Fruit fly (Drosophila melanogaster) whole organism, embryonic: ENCODE measurements around the gene dao.

Source experiments
- CG12155 ChIP-seq: fragments of 200-800 bp; sonication (Bioruptor generic); optimal IDR thresholded peaks from 3 replicates; lab custom pipeline; 2016; ENCODE audit warnings: missing biosample characterization, missing genetic modification characterization
- CG12391 ChIP-seq: fragments of 200-800 bp; sonication (Bioruptor generic); optimal IDR thresholded peaks from 3 replicates; lab custom pipeline; 2018; ENCODE audit warnings: missing biosample characterization, mild to moderate bottlenecking, missing genetic modification characterization, moderate library complexity
- CG14014 ChIP-seq: fragments of 200-800 bp; sonication (Bioruptor generic); IDR thresholded peaks from 2 replicates; pipeline ENCODE4 v1.3.6; 2022; ENCODE audit warnings: missing biosample characterization, missing genetic modification characterization
- CG14050 ChIP-seq: fragments of 200-800 bp; sonication (Bioruptor generic); IDR thresholded peaks from 3 replicates; pipeline ENCODE4 v1.3.6; 2022; ENCODE audit warnings: missing biosample characterization, missing genetic modification characterization
- CG14667 ChIP-seq: fragments of 200-800 bp; sonication (Bioruptor generic); IDR thresholded peaks from 2 replicates; pipeline ENCODE4 v1.3.6; 2022; ENCODE audit warnings: missing biosample characterization, missing genetic modification characterization
- CG14965 ChIP-seq: fragments of 200-800 bp; sonication (Bioruptor generic); optimal IDR thresholded peaks from 2 replicates; lab custom pipeline; 2016; ENCODE audit warnings: missing biosample characterization, missing genetic modification characterization, borderline replicate concordance
- CG16813 ChIP-seq: fragments of 200-800 bp; sonication (Bioruptor generic); IDR thresholded peaks from 3 replicates; pipeline ENCODE4 v1.3.6; 2022; ENCODE audit warnings: missing biosample characterization, missing genetic modification characterization; ENCODE audit not compliant: partially characterized antibody
- CG18011 ChIP-seq: fragments of 200-800 bp; sonication (Bioruptor generic); optimal IDR thresholded peaks from 2 replicates; lab custom pipeline; 2017; ENCODE audit warnings: missing biosample characterization, missing genetic modification characterization, mild to moderate bottlenecking, moderate library complexity, missing genotype
- CG3163 ChIP-seq: fragments of 200-800 bp; sonication (Bioruptor generic); optimal IDR thresholded peaks from 3 replicates; lab custom pipeline; 2016; ENCODE audit warnings: missing biosample characterization, missing genetic modification characterization
- CG32767 ChIP-seq: fragments of 200-800 bp; sonication (Bioruptor generic); IDR thresholded peaks from 2 replicates; pipeline ENCODE4 v1.3.6; 2022; ENCODE audit warnings: missing biosample characterization, missing genetic modification characterization
- CG3726 ChIP-seq: fragments of 200-800 bp; sonication (Bioruptor generic); IDR thresholded peaks from 3 replicates; pipeline ENCODE4, ENCODE4 v1.3.6; 2022; ENCODE audit warnings: missing biosample characterization, missing genetic modification characterization
- CG3995 ChIP-seq: fragments of 200-800 bp; sonication (Bioruptor generic); optimal IDR thresholded peaks from 3 replicates; lab custom pipeline; 2016; ENCODE audit warnings: missing biosample characterization, missing genetic modification characterization
- CG43689 ChIP-seq: fragments of 200-800 bp; sonication (Bioruptor generic); IDR thresholded peaks from 2 replicates; pipeline ENCODE4 v1.3.6; 2022; ENCODE audit warnings: missing biosample characterization, missing genetic modification characterization
- CG6765 ChIP-seq: fragments of 200-800 bp; sonication (Bioruptor generic); optimal IDR thresholded peaks from 3 replicates; lab custom pipeline; 2017; ENCODE audit warnings: missing biosample characterization, mild to moderate bottlenecking, missing genetic modification characterization
- CG8944 ChIP-seq: fragments of 200-800 bp; sonication (Bioruptor generic); optimal IDR thresholded peaks from 3 replicates; lab custom pipeline; 2016; ENCODE audit warnings: missing biosample characterization, missing genetic modification characterization
- CG9437 ChIP-seq: fragments of 200-800 bp; sonication (Bioruptor generic); optimal IDR thresholded peaks from 2 replicates; lab custom pipeline; 2018; ENCODE audit warnings: missing biosample characterization, mild to moderate bottlenecking, missing genetic modification characterization
- CG9876 ChIP-seq: fragments of 200-800 bp; sonication (Bioruptor generic); optimal IDR thresholded peaks from 2 replicates; lab custom pipeline; 2016; ENCODE audit warnings: missing biosample characterization, missing genetic modification characterization
- CTCF ChIP-seq: fragments of 200-800 bp; sonication (Bioruptor generic); optimal IDR thresholded peaks from 2 replicates; lab custom pipeline; 2017; ENCODE audit warnings: missing biosample characterization, mild to moderate bottlenecking, missing genetic modification characterization, moderate library complexity
- CkIIα-i1 ChIP-seq: fragments of 200-800 bp; sonication (Bioruptor generic); IDR thresholded peaks from 2 replicates; pipeline ENCODE4 v1.3.6; 2022; ENCODE audit warnings: missing biosample characterization, missing genetic modification characterization
- Drgx ChIP-seq: fragments of 200-800 bp; sonication (Bioruptor generic); IDR thresholded peaks from 2 replicates; pipeline ENCODE4 v1.3.6; 2022; ENCODE audit warnings: missing biosample characterization, missing genetic modification characterization
- Elba2 ChIP-seq: fragments of 200-800 bp; sonication (Bioruptor generic); optimal IDR thresholded peaks from 3 replicates; lab custom pipeline; 2016; ENCODE audit warnings: missing biosample characterization, missing genetic modification characterization
- Ets65A ChIP-seq: fragments of 200-800 bp; sonication (Bioruptor generic); peaks from one replicate; lab custom pipeline; 2016; ENCODE audit warnings: missing biosample characterization, missing genetic modification characterization
- H15 ChIP-seq: fragments of 200-800 bp; sonication (Bioruptor generic); IDR thresholded peaks from 3 replicates; pipeline ENCODE4 v1.3.6; 2022; ENCODE audit warnings: missing biosample characterization, missing genetic modification characterization
- Hr51 ChIP-seq, 2 experiments: fragments of 200-800 bp; sonication (Bioruptor generic); optimal IDR thresholded peaks; 2 replicates in 1 of 2; 3 replicates in 1 of 2; lab custom pipeline; 2016 to 2018; ENCODE audit warnings: missing biosample characterization in 2 of 2, missing genetic modification characterization in 2 of 2, mild to moderate bottlenecking in 1 of 2, moderate library complexity in 1 of 2
- Lim3 ChIP-seq: fragments of 200-800 bp; sonication (Bioruptor generic); IDR thresholded peaks from 2 replicates; pipeline ENCODE4 v1.3.6; 2022; ENCODE audit warnings: missing biosample characterization, missing genetic modification characterization
- Max ChIP-seq: fragments of 200-800 bp; sonication (Bioruptor generic); optimal IDR thresholded peaks from 2 replicates; lab custom pipeline; 2016; ENCODE audit warnings: missing biosample characterization, mild to moderate bottlenecking, missing genetic modification characterization
- Mrtf ChIP-seq: fragments of 200-800 bp; sonication (Bioruptor generic); IDR thresholded peaks from 3 replicates; pipeline ENCODE4 v1.3.6; 2022; ENCODE audit warnings: missing biosample characterization, missing genetic modification characterization
- NFAT ChIP-seq: fragments of 200-800 bp; sonication (Bioruptor generic); IDR thresholded peaks from 2 replicates; pipeline ENCODE4 v1.3.6; 2022; ENCODE audit warnings: missing biosample characterization, missing genetic modification characterization
- PHDP ChIP-seq: fragments of 200-800 bp; sonication (Bioruptor generic); optimal IDR thresholded peaks from 3 replicates; lab custom pipeline; 2018; ENCODE audit warnings: missing biosample characterization, mild to moderate bottlenecking, missing genetic modification characterization, moderate library complexity
- Ravus ChIP-seq: fragments of 200-800 bp; sonication (Bioruptor generic); IDR thresholded peaks from 2 replicates; pipeline ENCODE4 v1.3.6; 2022; ENCODE audit warnings: missing biosample characterization, missing genetic modification characterization
- Sin3A ChIP-seq: fragments of >200 bp; optimal IDR thresholded peaks from 2 replicates; lab custom pipeline; 2018
- Spps ChIP-seq: fragments of 200-800 bp; sonication (Bioruptor generic); optimal IDR thresholded peaks from 2 replicates; lab custom pipeline; 2018; ENCODE audit warnings: missing biosample characterization, mild to moderate bottlenecking, missing genetic modification characterization
- Usf ChIP-seq: fragments of 200-800 bp; sonication (Bioruptor generic); optimal IDR thresholded peaks from 2 replicates; lab custom pipeline; 2017; ENCODE audit warnings: missing genotype, missing biosample characterization, missing genetic modification characterization
- ara ChIP-seq: fragments of 200-800 bp; sonication (Bioruptor generic); IDR thresholded peaks from 2 replicates; pipeline ENCODE4 v1.3.6; 2022; ENCODE audit warnings: missing biosample characterization, missing genetic modification characterization
- az2 ChIP-seq: fragments of 200-800 bp; sonication (Bioruptor generic); optimal IDR thresholded peaks from 3 replicates; lab custom pipeline; 2016; ENCODE audit warnings: missing biosample characterization, missing genetic modification characterization
- cato ChIP-seq: fragments of 200-800 bp; sonication (Bioruptor generic); optimal IDR thresholded peaks from 2 replicates; lab custom pipeline; 2016; ENCODE audit warnings: missing biosample characterization, missing genetic modification characterization, borderline replicate concordance
- ci ChIP-seq: fragments of 200-800 bp; sonication (Bioruptor generic); IDR thresholded peaks from 3 replicates; pipeline ENCODE4 v1.3.6; 2022; ENCODE audit warnings: missing biosample characterization, missing genetic modification characterization
- corto ChIP-seq: fragments of 200-800 bp; sonication (Bioruptor generic); optimal IDR thresholded peaks from 2 replicates; lab custom pipeline; 2016; ENCODE audit warnings: missing biosample characterization, mild to moderate bottlenecking, missing genetic modification characterization, moderate library complexity
- dan ChIP-seq: fragments of 200-800 bp; sonication (Bioruptor generic); IDR thresholded peaks from 2 replicates; pipeline ENCODE4 v1.3.6; 2022; ENCODE audit warnings: missing biosample characterization, missing genetic modification characterization
- gfzf ChIP-seq: fragments of 200-800 bp; sonication (Bioruptor generic); optimal IDR thresholded peaks from 2 replicates; lab custom pipeline; 2016; ENCODE audit warnings: missing biosample characterization, mild to moderate bottlenecking, missing genetic modification characterization, moderate library complexity
- grn ChIP-seq: fragments of 200-800 bp; sonication (Bioruptor generic); optimal IDR thresholded peaks from 3 replicates; lab custom pipeline; 2017; ENCODE audit warnings: missing biosample characterization, missing genetic modification characterization
- lilli ChIP-seq: fragments of 200-800 bp; sonication (Bioruptor generic); optimal IDR thresholded peaks from 3 replicates; lab custom pipeline; 2016; ENCODE audit warnings: missing biosample characterization, missing genetic modification characterization
- nau ChIP-seq: fragments of 200-800 bp; sonication (Bioruptor generic); optimal IDR thresholded peaks from 3 replicates; lab custom pipeline; 2017; ENCODE audit warnings: missing biosample characterization, mild to moderate bottlenecking, missing genetic modification characterization, missing genetic modification reagents
- pfk ChIP-seq: fragments of 200-800 bp; sonication (Bioruptor generic); optimal IDR thresholded peaks from 2 replicates; lab custom pipeline; 2018; ENCODE audit warnings: missing biosample characterization, mild to moderate bottlenecking, missing genetic modification characterization, moderate library complexity
- pros ChIP-seq: fragments of 200-800 bp; sonication (Bioruptor generic); optimal IDR thresholded peaks from 3 replicates; lab custom pipeline; 2019; ENCODE audit warnings: missing biosample characterization, mild to moderate bottlenecking, missing genetic modification characterization, moderate library complexity
- rib ChIP-seq: fragments of 200-800 bp; sonication (Bioruptor generic); IDR thresholded peaks from 2 replicates; pipeline ENCODE4 v1.3.6; 2022; ENCODE audit warnings: missing biosample characterization, missing genetic modification characterization
- sd ChIP-seq: fragments of 200-800 bp; sonication (Bioruptor generic); optimal IDR thresholded peaks from 3 replicates; lab custom pipeline; 2018; ENCODE audit warnings: missing biosample characterization, mild to moderate bottlenecking, missing genetic modification characterization, moderate library complexity
- slbo ChIP-seq: fragments of 200-800 bp; sonication (Bioruptor generic); IDR thresholded peaks from 2 replicates; pipeline ENCODE4 v1.3.6; 2022; ENCODE audit warnings: missing biosample characterization, missing genetic modification characterization
- slp2 ChIP-seq: fragments of 200-800 bp; sonication (Bioruptor generic); optimal IDR thresholded peaks from 2 replicates; lab custom pipeline; 2016; ENCODE audit warnings: missing biosample characterization, missing genetic modification characterization
- twi ChIP-seq: fragments of 200-800 bp; optimal IDR thresholded peaks from 2 replicates; lab custom pipeline; 2019; ENCODE audit warnings: missing biosample characterization, mild to moderate bottlenecking, missing genetic modification characterization, moderate library complexity
- unpg ChIP-seq: fragments of 200-800 bp; sonication (Bioruptor generic); optimal IDR thresholded peaks from 3 replicates; lab custom pipeline; 2018; ENCODE audit warnings: missing biosample characterization, mild to moderate bottlenecking, missing genetic modification characterization, moderate library complexity

The dao gene

dm6 chr2L:15248163-15249005 is at the start of gene dao:
dao (plus strand) TSS chr2L:15248879.
- TF ChIP-seq CG14014 (GFP tag; lab: Robert Waterston, UW) (0 out of 2 replicates have a peak, but pooled peaks have one; percentile 48), az2 (GFP tag; lab: Kevin White, UChicago) (peak; percentile 61), CG43689 (no peak), Lim3 (GFP tag; lab: Robert Waterston, UW) (no peak), rib (GFP tag; lab: Robert Waterston, UW) (no peak), CG14667 (GFP tag; lab: Robert Waterston, UW) (peak; percentile 9; the same call in 1 of the 2 replicates), PHDP (tag; lab: Kevin White, UChicago) (peak; percentile 36), Sin3A (lab: Kevin White, UChicago) (peak; percentile 6), Spps (tag; lab: Kevin White, UChicago) (no peak), CG32767 (no peak), Drgx (GFP tag; lab: Robert Waterston, UW) (no peak), lilli (GFP tag; lab: Kevin White, UChicago) (peak; percentile 49), nau (GFP tag; lab: Kevin White, UChicago) (no peak), pfk (GFP tag; lab: Kevin White, UChicago) (no peak), Ets65A (peak; percentile 97), dan (GFP tag; lab: Robert Waterston, UW) (no peak), CG3995 (GFP tag; lab: Kevin White, UChicago) (no peak), CG14965 (GFP tag; lab: Kevin White, UChicago) (no peak), CG3163 (GFP tag; lab: Kevin White, UChicago) (peak; percentile 18), CG12155 (GFP tag; lab: Kevin White, UChicago) (peak; percentile 83), sd (tag; lab: Kevin White, UChicago) (no peak), CG3726 (no peak), H15 (no peak; the same call in 2 of the 3 replicates), CG9876 (GFP tag; lab: Kevin White, UChicago) (no peak), grn (no peak), CkIIα-i1 (GFP tag; lab: Robert Waterston, UW) (no peak), NFAT (GFP tag; lab: Robert Waterston, UW) (peak; percentile 40; the same call in 1 of the 2 replicates), CG6765 (GFP tag; lab: Kevin White, UChicago) (no peak), twi (tag; lab: Kevin White, UChicago) (no peak), slp2 (no peak), CTCF (GFP tag; lab: Kevin White, UChicago) (peak; percentile 26), Ravus (GFP tag; lab: Robert Waterston, UW) (no peak), CG12391 (peak; percentile 73), Hr51 (GFP tag; optimal IDR thresholded peaks at IDR 0.05; lab: Kevin White, UChicago) (peak; percentile 14 to 31), gfzf (peak; percentile 20), CG9437 (peak; percentile 10), ara (GFP tag; lab: Robert Waterston, UW) (no peak), cato (GFP tag; lab: Kevin White, UChicago) (peak; percentile 34), Usf (GFP tag; lab: Kevin White, UChicago) (no peak), corto (GFP tag; lab: Kevin White, UChicago) (no peak), pros (GFP tag; lab: Kevin White, UChicago) (no peak), Max (GFP tag; lab: Kevin White, UChicago) (peak; percentile 3), slbo (GFP tag; lab: Robert Waterston, UW) (peak; percentile 72), CG18011 (no peak), Elba2 (GFP tag; lab: Kevin White, UChicago) (no peak), ci (no peak), Mrtf (GFP tag; lab: Robert Waterston, UW) (peak; percentile 41; the same call in 1 of the 3 replicates), CG14050 (GFP tag; lab: Robert Waterston, UW) (no peak), CG8944 (peak; percentile 36), CG16813 (GFP tag; lab: Robert Waterston, UW) (peak; percentile 77), unpg (GFP tag; lab: Kevin White, UChicago) (peak; percentile 32)
